5 fruit fly cellular contexts compared by ENCODE assay signal in the genomic region with DNA sequence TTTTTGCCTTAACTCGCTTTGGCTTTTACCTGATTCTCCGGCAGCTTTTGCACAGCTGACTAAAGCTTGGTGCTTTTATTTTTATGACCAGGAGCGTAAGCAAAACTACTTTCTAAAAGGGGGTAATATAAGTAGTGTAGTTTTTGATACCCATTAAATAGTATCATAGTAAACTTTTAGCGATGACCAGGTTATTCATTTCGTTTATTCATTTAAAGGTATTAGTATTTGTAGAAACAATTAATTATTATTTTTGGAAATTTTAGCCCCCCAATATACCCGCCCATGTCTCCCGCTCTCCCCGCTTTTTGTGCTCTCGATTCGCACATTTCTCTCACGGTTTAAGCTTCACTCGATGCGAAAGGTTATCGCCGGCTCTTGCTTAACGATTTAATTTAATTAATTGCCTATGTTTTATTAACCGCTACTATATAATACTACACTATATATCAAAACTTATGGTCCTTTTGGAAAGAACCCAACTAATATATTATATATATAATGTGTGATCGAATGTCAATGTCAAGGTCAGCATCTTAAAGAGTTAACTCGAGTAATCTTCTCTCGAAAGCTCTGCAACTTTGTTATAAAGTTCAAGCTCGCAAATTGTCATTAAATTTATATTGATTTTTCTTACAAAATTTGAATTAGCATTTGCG.
TF ChIP-seq lines count a peak whose summit lies in the region.

A gene (minus strand): TSS at position 61 of the 659 bp plus-strand sequence.

- peak; percentile 33 for TF ChIP-seq CTCF in whole organism, embryonic (GFP tag; optimal IDR thresholded peaks at IDR 0.05; lab: Kevin White, UChicago)

TF ChIP-seq in whole organism, adult, 20 proteins besides CTCF, POLR2A, EP300 and RAD21 (continues in another document):
- TF ChIP-seq Clk (GFP tag; optimal IDR thresholded peaks at IDR 0.05; lab: Kevin White, UChicago) = peak; percentile 72
- TF ChIP-seq CG1620 (GFP tag; optimal IDR thresholded peaks at IDR 0.05; lab: Kevin White, UChicago) = peak; percentile 100
- peak; percentile 92 for TF ChIP-seq tj (GFP tag; optimal IDR thresholded peaks at IDR 0.05; lab: Kevin White, UChicago)
- TF ChIP-seq toe (GFP tag; optimal IDR thresholded peaks at IDR 0.05; lab: Kevin White, UChicago) = peak; percentile 90
- peak; percentile 99 for TF ChIP-seq ovo (GFP tag; optimal IDR thresholded peaks at IDR 0.05; lab: Kevin White, UChicago)
- TF ChIP-seq Mnt (GFP tag; optimal IDR thresholded peaks at IDR 0.05; lab: Kevin White, UChicago) = peak; percentile 92
- peak; percentile 100 for TF ChIP-seq CG11617 (GFP tag; optimal IDR thresholded peaks at IDR 0.05; lab: Kevin White, UChicago)
- TF ChIP-seq cnc (optimal IDR thresholded peaks at IDR 0.05; lab: Kevin White, UChicago) = no peak
- TF ChIP-seq bab1 (GFP tag; optimal IDR thresholded peaks at IDR 0.05; lab: Kevin White, UChicago) = peak; percentile 100
- TF ChIP-seq CG33017 (tag; optimal IDR thresholded peaks at IDR 0.05; lab: Kevin White, UChicago) = peak; percentile 94
- peak; percentile 91 for TF ChIP-seq CG7045 (GFP tag; optimal IDR thresholded peaks at IDR 0.05; lab: Kevin White, UChicago)
- peak; percentile 97 for TF ChIP-seq kay (GFP tag; lab: Kevin White, UChicago; ENCODE audit: borderline replicate concordance)
- TF ChIP-seq pad (GFP tag; optimal IDR thresholded peaks at IDR 0.05; lab: Kevin White, UChicago) = peak; percentile 92
- peak; percentile 87 for TF ChIP-seq CG5204 (GFP tag; optimal IDR thresholded peaks at IDR 0.05; lab: Kevin White, UChicago)
- peak; percentile 99 for TF ChIP-seq CG7101 (tag; optimal IDR thresholded peaks at IDR 0.05; lab: Kevin White, UChicago)
- peak; percentile 97 for TF ChIP-seq CG14711 (tag; optimal IDR thresholded peaks at IDR 0.05; lab: Kevin White, UChicago)

TF ChIP-seq in whole organism, embryonic, 481 proteins besides CTCF, POLR2A, EP300 and RAD21 (continues in another document):
- TF ChIP-seq cad (GFP tag; optimal IDR thresholded peaks at IDR 0.05; lab: Kevin White, UChicago) (no peak), Sry-β (GFP tag; optimal IDR thresholded peaks at IDR 0.05; lab: Kevin White, UChicago) (no peak), bsh (GFP tag; optimal IDR thresholded peaks at IDR 0.05; lab: Kevin White, UChicago) (peak; percentile 72 to 79), toy (GFP tag; IDR thresholded peaks at IDR 0.05; lab: Robert Waterston, UW) (peak; percentile 73), CG6813 (GFP tag; optimal IDR thresholded peaks at IDR 0.05; lab: Kevin White, UChicago) (peak; percentile 91), Lpt (GFP tag; optimal IDR thresholded peaks at IDR 0.05; lab: Kevin White, UChicago) (no peak), trem (tag; optimal IDR thresholded peaks at IDR 0.05; lab: Kevin White, UChicago) (peak; percentile 42), run (tag; optimal IDR thresholded peaks at IDR 0.05; lab: Kevin White, UChicago) (peak; percentile 75), CG10274 (GFP tag; optimal IDR thresholded peaks at IDR 0.05; lab: Kevin White, UChicago) (peak; percentile 65), seq (GFP tag; IDR thresholded peaks at IDR 0.05; lab: Robert Waterston, UW) (peak; percentile 93), Lim3 (GFP tag; IDR thresholded peaks at IDR 0.05; lab: Robert Waterston, UW) (peak; percentile 42; the same call in 1 of the 2 replicates), CG14965 (GFP tag; optimal IDR thresholded peaks at IDR 0.05; lab: Kevin White, UChicago; ENCODE audit: borderline replicate concordance) (no peak), grau (tag; optimal IDR thresholded peaks at IDR 0.05; lab: Kevin White, UChicago) (peak; percentile 91), NK7.1 (GFP tag; optimal IDR thresholded peaks at IDR 0.05; lab: Kevin White, UChicago) (peak; percentile 49), Aef1 (GFP tag; IDR thresholded peaks at IDR 0.05; lab: Robert Waterston, UW) (peak; percentile 85), al (GFP tag; IDR thresholded peaks at IDR 0.05; lab: Robert Waterston, UW) (peak; percentile 88), odd (GFP tag; optimal IDR thresholded peaks at IDR 0.05; lab: Kevin White, UChicago) (peak; percentile 86)

TF ChIP-seq in whole organism, prepupa, 60 proteins besides CTCF, POLR2A, EP300 and RAD21 (continues in another document):
- peak; percentile 86 for TF ChIP-seq CG11294 (GFP tag; IDR thresholded peaks at IDR 0.05; lab: Robert Waterston, UW)
- TF ChIP-seq CG6163 (GFP tag; IDR thresholded peaks at IDR 0.05; lab: Robert Waterston, UW) = peak; percentile 96
- peak; percentile 92 for TF ChIP-seq CG7368 (GFP tag; optimal IDR thresholded peaks at IDR 0.05; lab: Kevin White, UChicago)
- TF ChIP-seq fd85E (GFP tag; optimal IDR thresholded peaks at IDR 0.05; lab: Kevin White, UChicago) = peak; percentile 88
- TF ChIP-seq topi (GFP tag; optimal IDR thresholded peaks at IDR 0.05; lab: Kevin White, UChicago) = peak; percentile 96
- TF ChIP-seq CG8632 (GFP tag; optimal IDR thresholded peaks at IDR 0.05; lab: Kevin White, UChicago) = peak; percentile 96
- peak; percentile 94 for TF ChIP-seq dsx (GFP tag; optimal IDR thresholded peaks at IDR 0.05; lab: Kevin White, UChicago; ENCODE audit: poor library complexity, severe bottlenecking)
- TF ChIP-seq Sox14 (GFP tag; optimal IDR thresholded peaks at IDR 0.05; lab: Kevin White, UChicago) = peak; percentile 92
- TF ChIP-seq Ets96B (tag; optimal IDR thresholded peaks at IDR 0.05; lab: Kevin White, UChicago) = peak; percentile 95
- TF ChIP-seq CG10669 (GFP tag; optimal IDR thresholded peaks at IDR 0.05; lab: Kevin White, UChicago) = peak; percentile 90
- TF ChIP-seq Sox15 (GFP tag; optimal IDR thresholded peaks at IDR 0.05; lab: Kevin White, UChicago) = peak; percentile 87
- peak; percentile 97 for TF ChIP-seq esn (GFP tag; optimal IDR thresholded peaks at IDR 0.05; lab: Kevin White, UChicago)
- peak; percentile 86 for TF ChIP-seq CG11902 (GFP tag; optimal IDR thresholded peaks at IDR 0.05; lab: Kevin White, UChicago)
- peak; percentile 80 for TF ChIP-seq Blimp-1 (GFP tag; optimal IDR thresholded peaks at IDR 0.05; lab: Kevin White, UChicago)
- no peak for TF ChIP-seq Hr38 (GFP tag; optimal IDR thresholded peaks at IDR 0.05; lab: Kevin White, UChicago)
- no peak for TF ChIP-seq fkh (GFP tag; optimal IDR thresholded peaks at IDR 0.05; lab: Kevin White, UChicago)
- TF ChIP-seq Hr39 (GFP tag; optimal IDR thresholded peaks at IDR 0.05; lab: Kevin White, UChicago) = peak; percentile 90

TF ChIP-seq in whole organism, pupa, 21 proteins besides CTCF, POLR2A, EP300 and RAD21 (continues in another document):
- peak; percentile 92 for TF ChIP-seq CG17806 (tag; optimal IDR thresholded peaks at IDR 0.05; lab: Kevin White, UChicago)
- peak; percentile 92 for TF ChIP-seq CG12605 (GFP tag; IDR thresholded peaks at IDR 0.05; lab: Robert Waterston, UW)
- TF ChIP-seq Ets98B (GFP tag; IDR thresholded peaks at IDR 0.05; lab: Robert Waterston, UW) = peak; percentile 95
- TF ChIP-seq EcR (GFP tag; optimal IDR thresholded peaks at IDR 0.05; lab: Kevin White, UChicago) = peak; percentile 64
- peak; percentile 95 for TF ChIP-seq CG8159 (tag; optimal IDR thresholded peaks at IDR 0.05; lab: Kevin White, UChicago)
- peak; percentile 89 for TF ChIP-seq fd96Ca (GFP tag; IDR thresholded peaks at IDR 0.05; lab: Robert Waterston, UW)
- peak; percentile 96 for TF ChIP-seq CG4496 (GFP tag; IDR thresholded peaks at IDR 0.05; lab: Robert Waterston, UW)
- TF ChIP-seq CG10348 (GFP tag; IDR thresholded peaks at IDR 0.05; lab: Robert Waterston, UW) = no peak
- peak; percentile 92 for TF ChIP-seq CG34367 (tag; optimal IDR thresholded peaks at IDR 0.05; lab: Kevin White, UChicago)
- peak; percentile 94 for TF ChIP-seq CG15710 (tag; optimal IDR thresholded peaks at IDR 0.05; lab: Kevin White, UChicago)
- TF ChIP-seq D1 (tag; optimal IDR thresholded peaks at IDR 0.05; lab: Kevin White, UChicago) = peak; percentile 80
- peak; percentile 85 for TF ChIP-seq CG13204 (GFP tag; optimal IDR thresholded peaks at IDR 0.05; lab: Kevin White, UChicago)
- TF ChIP-seq Pif1B (GFP tag; optimal IDR thresholded peaks at IDR 0.05; lab: Kevin White, UChicago) = peak; percentile 93
- peak; percentile 93 for TF ChIP-seq Pif1A (GFP tag; optimal IDR thresholded peaks at IDR 0.05; lab: Kevin White, UChicago)
- peak; percentile 72 for TF ChIP-seq rn (GFP tag; IDR thresholded peaks at IDR 0.05; lab: Robert Waterston, UW)
- TF ChIP-seq gl (tag; optimal IDR thresholded peaks at IDR 0.05; lab: Kevin White, UChicago) = peak; percentile 83
- TF ChIP-seq CG9948 (tag; optimal IDR thresholded peaks at IDR 0.05; lab: Kevin White, UChicago) = peak; percentile 91
- peak; percentile 92 for TF ChIP-seq Snoo (tag; optimal IDR thresholded peaks at IDR 0.05; lab: Kevin White, UChicago)
- peak; percentile 91 for TF ChIP-seq CG8301 (tag; optimal IDR thresholded peaks at IDR 0.05; lab: Kevin White, UChicago)

TF ChIP-seq in whole organism, wandering third instar larva, 38 proteins besides CTCF, POLR2A, EP300 and RAD21 (continues in another document):
- no peak for TF ChIP-seq pan (optimal IDR thresholded peaks at IDR 0.05; lab: Kevin White, UChicago)
- TF ChIP-seq br (GFP tag; optimal IDR thresholded peaks at IDR 0.05; lab: Kevin White, UChicago) = peak; percentile 92
- TF ChIP-seq Sp1 (GFP tag; optimal IDR thresholded peaks at IDR 0.05; lab: Kevin White, UChicago) = peak; percentile 96
- TF ChIP-seq Jra (GFP tag; optimal IDR thresholded peaks at IDR 0.05; lab: Kevin White, UChicago) = peak; percentile 84
- TF ChIP-seq h (GFP tag; optimal IDR thresholded peaks at IDR 0.05; lab: Kevin White, UChicago) = peak; percentile 96
- peak; percentile 82 for TF ChIP-seq tai (GFP tag; optimal IDR thresholded peaks at IDR 0.05; lab: Kevin White, UChicago)
- peak; percentile 77 for TF ChIP-seq Rel (GFP tag; optimal IDR thresholded peaks at IDR 0.05; lab: Kevin White, UChicago)
- TF ChIP-seq Rel (tag; optimal IDR thresholded peaks at IDR 0.05; lab: Kevin White, UChicago) = peak; percentile 82
- TF ChIP-seq psq (GFP tag; optimal IDR thresholded peaks at IDR 0.05; lab: Kevin White, UChicago) = peak; percentile 92
- TF ChIP-seq sage (GFP tag; optimal IDR thresholded peaks at IDR 0.05; lab: Kevin White, UChicago) = peak; percentile 87
- TF ChIP-seq CrebA (GFP tag; optimal IDR thresholded peaks at IDR 0.05; lab: Kevin White, UChicago; ENCODE audit: borderline replicate concordance) = peak; percentile 73
- TF ChIP-seq Hr78 (GFP tag; optimal IDR thresholded peaks at IDR 0.05; lab: Kevin White, UChicago) = no peak
- peak; percentile 56 to 96 for TF ChIP-seq foxo (GFP tag; optimal IDR thresholded peaks at IDR 0.05; lab: Kevin White, UChicago)
- TF ChIP-seq sv (GFP tag; optimal IDR thresholded peaks at IDR 0.05; lab: Kevin White, UChicago) = peak; percentile 72
- no peak for TF ChIP-seq jim (GFP tag; optimal IDR thresholded peaks at IDR 0.05; lab: Kevin White, UChicago)
- TF ChIP-seq OdsH (GFP tag; optimal IDR thresholded peaks at IDR 0.05; lab: Kevin White, UChicago) = peak; percentile 97
- no peak for TF ChIP-seq Dif (GFP tag; optimal IDR thresholded peaks at IDR 0.05; lab: Kevin White, UChicago; ENCODE audit: partially characterized antibody)
- peak; percentile 97 for TF ChIP-seq rgr (GFP tag; optimal IDR thresholded peaks at IDR 0.05; lab: Kevin White, UChicago)
- TF ChIP-seq Vsx2 (GFP tag; optimal IDR thresholded peaks at IDR 0.05; lab: Kevin White, UChicago; ENCODE audit: partially characterized antibody) = no peak
- peak; percentile 92 for TF ChIP-seq woc (GFP tag; optimal IDR thresholded peaks at IDR 0.05; lab: Kevin White, UChicago)
